Worm (Caenorhabditis elegans): ENCODE results near the gene C09E8.1.

ce11 chrII:522302-522701, 34.0 kb upstream of the C09E8.1 start, which contains the start of gene slc-36.2:
- no peak for TF ChIP-seq him-1 (tag; optimal IDR thresholded peaks at IDR 0.05)
- no peak for TF ChIP-seq dao-5 (tag; optimal IDR thresholded peaks at IDR 0.05)
- TF ChIP-seq W03F9.2 (tag; optimal IDR thresholded peaks at IDR 0.05) = no peak
